Fruit fly (Drosophila melanogaster): ENCODE results near the gene Fim.

Fim gene

DNA sequence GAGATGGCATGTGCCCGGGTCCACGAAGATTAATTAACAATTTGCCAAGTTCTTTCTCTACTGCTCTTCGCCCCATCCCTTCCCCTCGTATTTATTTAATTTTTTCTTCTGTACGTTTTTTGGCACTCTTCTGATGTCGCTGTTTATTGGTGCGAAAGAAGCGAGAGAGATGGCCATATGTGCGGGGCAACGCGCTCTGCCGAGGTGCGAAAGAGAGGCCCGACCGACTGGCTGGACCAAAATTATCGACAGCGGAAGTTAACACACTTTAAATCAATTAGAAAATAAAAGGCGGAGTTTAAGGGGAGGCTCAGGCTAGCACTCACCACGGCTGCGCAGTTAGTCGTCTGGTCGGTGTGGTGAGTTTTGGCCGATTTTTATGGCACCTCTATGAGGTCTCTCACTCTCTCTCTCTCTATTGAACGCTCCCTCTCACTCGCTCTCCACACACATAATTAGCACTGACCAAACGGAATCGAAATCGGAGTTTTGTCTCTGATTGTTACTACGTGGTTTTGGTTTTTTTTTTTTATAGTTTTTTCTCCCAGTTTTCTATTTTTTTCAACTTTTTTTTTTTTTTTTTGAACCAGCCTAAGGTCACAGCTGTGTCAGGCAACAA is 44.2 kb upstream of the Fim start (continued):
- TF ChIP-seq Bgb (GFP tag; IDR thresholded peaks at IDR 0.05; ENCODE audit: partially characterized antibody) (no peak), CTCF (GFP tag; optimal IDR thresholded peaks at IDR 0.05) (no peak), BtbVII (GFP tag; optimal IDR thresholded peaks at IDR 0.05) (no peak), tll (GFP tag; optimal IDR thresholded peaks at IDR 0.05) (peak in 1 of 2 experiments; percentile 40), gce (GFP tag; IDR thresholded peaks at IDR 0.05) (no peak), HLHmδ (GFP tag; optimal IDR thresholded peaks at IDR 0.05) (no peak), CG10321 (GFP tag; IDR thresholded peaks at IDR 0.05) (peak; percentile 90), cad (GFP tag; optimal IDR thresholded peaks at IDR 0.05) (peak; percentile 65), TFAM (GFP tag; optimal IDR thresholded peaks at IDR 0.05) (no peak), Optix (GFP tag; IDR thresholded peaks at IDR 0.05) (no peak), NC2α (GFP tag; optimal IDR thresholded peaks at IDR 0.05) (no peak), crc (GFP tag; optimal IDR thresholded peaks at IDR 0.05) (no peak), tin (GFP tag; optimal IDR thresholded peaks at IDR 0.05) (no peak), CG6272 (GFP tag; IDR thresholded peaks at IDR 0.05) (no peak), CG11560 (tag; IDR thresholded peaks at IDR 0.05) (no peak), CG1832 (GFP tag; optimal IDR thresholded peaks at IDR 0.05) (peak; percentile 83), CG9797 (GFP tag; optimal IDR thresholded peaks at IDR 0.05) (no peak), CG16815 (GFP tag; optimal IDR thresholded peaks at IDR 0.05) (no peak), CG10462 (GFP tag; optimal IDR thresholded peaks at IDR 0.05) (no peak), dysf (GFP tag; IDR thresholded peaks at IDR 0.05) (no peak), Trl (optimal IDR thresholded peaks at IDR 0.05) (peak; percentile 34 to 45), Trl (GFP tag; optimal IDR thresholded peaks at IDR 0.05) (no peak), onecut (GFP tag; IDR thresholded peaks at IDR 0.05) (0 out of 2 replicates have a peak, but pooled peaks have one; percentile 7), Antp (GFP tag; optimal IDR thresholded peaks at IDR 0.05) (no peak), Camta (GFP tag; optimal IDR thresholded peaks at IDR 0.05) (no peak), Vsx1 (GFP tag; optimal IDR thresholded peaks at IDR 0.05) (peak; percentile 26), CG6854 (GFP tag; optimal IDR thresholded peaks at IDR 0.05) (no peak), B-H2 (GFP tag; optimal IDR thresholded peaks at IDR 0.05) (peak; percentile 49), stwl (tag; optimal IDR thresholded peaks at IDR 0.05) (peak; percentile 5)

DNA sequence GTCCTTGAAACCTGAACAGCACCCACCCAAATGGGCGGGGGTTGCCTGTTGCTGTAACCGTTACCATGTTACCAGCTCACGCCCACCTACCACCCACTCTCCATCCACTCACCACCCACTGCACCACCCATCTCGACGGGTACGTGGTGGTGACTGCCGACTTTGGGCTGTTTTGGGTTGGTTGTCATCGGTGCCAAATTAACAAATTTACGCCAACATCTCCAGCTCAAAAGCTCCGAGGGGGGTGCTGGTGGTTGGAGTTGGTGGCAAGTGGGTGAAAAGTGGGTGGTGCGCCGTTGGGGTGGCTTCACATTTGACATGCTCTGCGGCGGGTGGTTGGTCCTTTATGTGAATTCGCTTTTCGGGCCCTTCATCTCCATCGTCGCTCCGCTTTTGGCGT is 38.0 kb upstream of the Fim start:
- TF ChIP-seq caup (GFP tag; optimal IDR thresholded peaks at IDR 0.05; ENCODE audit: severe bottlenecking), result no peak
- TF ChIP-seq bowl (GFP tag; IDR thresholded peaks at IDR 0.05), result no peak
- no peak for TF ChIP-seq CG14014 (GFP tag; IDR thresholded peaks at IDR 0.05)
- no peak for TF ChIP-seq CG2712 (tag; optimal IDR thresholded peaks at IDR 0.05)
- TF ChIP-seq dati (GFP tag; IDR thresholded peaks at IDR 0.05), result no peak
- TF ChIP-seq CG11696 (GFP tag; IDR thresholded peaks at IDR 0.05), result no peak
- TF ChIP-seq scrt (GFP tag; optimal IDR thresholded peaks at IDR 0.05), result peak; percentile 45
- no peak for TF ChIP-seq wor (GFP tag; IDR thresholded peaks at IDR 0.05)
- TF ChIP-seq Nf-YB (GFP tag; optimal IDR thresholded peaks at IDR 0.05), result peak; percentile 82
- TF ChIP-seq Nf-YC (tag; optimal IDR thresholded peaks at IDR 0.05), result peak; percentile 87
- peak; percentile 65; the same call in 1 of the 2 replicates for TF ChIP-seq seq (GFP tag; IDR thresholded peaks at IDR 0.05)
- 0 out of 2 replicates have a peak, but pooled peaks have one; percentile 8 for TF ChIP-seq crol (GFP tag; IDR thresholded peaks at IDR 0.05)
- TF ChIP-seq CG17361 (GFP tag; IDR thresholded peaks at IDR 0.05), result no peak

All from whole organism, embryonic.